Fruit fly (Drosophila melanogaster): ENCODE measurements around the gene MtnF.

- no peak for TF ChIP-seq insv (optimal IDR thresholded peaks at IDR 0.05)
- peak; percentile 45 for TF ChIP-seq psq (optimal IDR thresholded peaks at IDR 0.05)
- no peak for TF ChIP-seq Myc (optimal IDR thresholded peaks at IDR 0.05)
- no peak for TF ChIP-seq Sin3A (optimal IDR thresholded peaks at IDR 0.05)
- no peak for TF ChIP-seq h (optimal IDR thresholded peaks at IDR 0.05)
- TF ChIP-seq ttk (optimal IDR thresholded peaks at IDR 0.05) = no peak
These were observed 16.1 kb upstream of the MtnF start for dm6 chr3R:24651044-24651459.

Data from Kc167 (cell line).